Worm (Caenorhabditis elegans) whole organism, L1 larva: ENCODE measurements around the gene cpf-1.

Source experiments
- C04F5.9 ChIP-seq: sonication (generic microtip); optimal IDR thresholded peaks from 2 replicates; lab custom pipeline; 2016; ENCODE audit warnings: missing genetic modification characterization, missing compliant biosample characterization
- alr-1 ChIP-seq: fragments of 200-800 bp; sonication (Bioruptor generic); optimal IDR thresholded peaks from 2 replicates; lab custom pipeline; 2018; ENCODE audit warnings: borderline replicate concordance, mild to moderate bottlenecking, missing genetic modification characterization, missing compliant biosample characterization
- blmp-1 ChIP-seq: fragments of 150-350 bp; optimal IDR thresholded peaks from 2 replicates; lab custom pipeline; 2014; ENCODE audit warnings: missing biosample characterization, missing genetic modification characterization
- ces-1 ChIP-seq: fragments of 150-350 bp; optimal IDR thresholded peaks from 2 replicates; lab custom pipeline; 2014; ENCODE audit warnings: missing biosample characterization, missing genetic modification reagents, missing genetic modification characterization
- dpl-1 ChIP-seq, 3 experiments: fragments of 150-350 bp in 2 of 3; sonication (generic microtip) in 1 of 3; optimal IDR thresholded peaks; 2 replicates each; lab custom pipeline; 2014 to 2017; ENCODE audit warnings: missing biosample characterization in 3 of 3, missing genetic modification characterization in 3 of 3, missing genetic modification reagents in 3 of 3
- dsc-1 ChIP-seq: sonication (generic microtip); optimal IDR thresholded peaks from 2 replicates; lab custom pipeline; 2016; ENCODE audit warnings: mild to moderate bottlenecking, missing genetic modification characterization, missing compliant biosample characterization
- efl-1 ChIP-seq, 4 experiments: fragments of 150-350 bp; optimal IDR thresholded peaks in 3 of 4; peaks in 1 of 4; 1 replicate in 1 of 4; 2 replicates in 3 of 4; lab custom pipeline; 2014; ENCODE audit warnings: missing biosample characterization in 2 of 4, missing genetic modification characterization in 2 of 4, missing genetic modification reagents in 2 of 4
- elt-3 ChIP-seq, 6 experiments: fragments of 150-350 bp in 1 of 6; sonication (generic microtip); optimal IDR thresholded peaks; 2 replicates each; lab custom pipeline; 2017 to 2018; ENCODE audit warnings: missing biosample characterization in 6 of 6, missing genetic modification characterization in 6 of 6, inconsistent platforms in 1 of 6
- fkh-10 ChIP-seq: sonication (generic microtip); optimal IDR thresholded peaks from 2 replicates; lab custom pipeline; 2017; ENCODE audit warnings: missing biosample characterization, missing genetic modification reagents, missing genetic modification characterization
- fkh-4 ChIP-seq: sonication (generic microtip); optimal IDR thresholded peaks from 2 replicates; lab custom pipeline; 2016; ENCODE audit warnings: missing compliant biosample characterization, missing genetic modification characterization, borderline replicate concordance
- fkh-8 ChIP-seq: sonication (generic microtip); optimal IDR thresholded peaks from 2 replicates; lab custom pipeline; 2016; ENCODE audit warnings: mild to moderate bottlenecking, missing genetic modification characterization, missing compliant biosample characterization
- hlh-17 ChIP-seq: fragments of 200-800 bp; sonication (Bioruptor generic); optimal IDR thresholded peaks from 2 replicates; lab custom pipeline; 2018; ENCODE audit warnings: missing genetic modification characterization, mild to moderate bottlenecking, missing compliant biosample characterization, moderate library complexity, borderline replicate concordance
- hpl-2 ChIP-seq: fragments of 150-350 bp; optimal IDR thresholded peaks from 2 replicates; lab custom pipeline; 2014; ENCODE audit warnings: missing biosample characterization, missing genetic modification reagents, missing genetic modification characterization
- irx-1 ChIP-seq: sonication (generic microtip); optimal IDR thresholded peaks from 2 replicates; lab custom pipeline; 2016; ENCODE audit warnings: missing genetic modification characterization, missing compliant biosample characterization
- isw-1 ChIP-seq: fragments of 200-800 bp; sonication (Bioruptor generic); IDR thresholded peaks from 2 replicates; pipeline ENCODE4 v1.3.6; 2022; ENCODE audit warnings: missing genetic modification characterization, missing compliant biosample characterization
- jun-1 ChIP-seq: fragments of 150-350 bp; optimal IDR thresholded peaks from 2 replicates; lab custom pipeline; 2014; ENCODE audit warnings: missing biosample characterization, missing genetic modification reagents, missing genetic modification characterization
- lin-13 ChIP-seq: fragments of 150-350 bp; optimal IDR thresholded peaks from 2 replicates; lab custom pipeline; 2014; ENCODE audit warnings: missing biosample characterization, missing genetic modification reagents, missing genetic modification characterization
- lin-14 ChIP-seq: fragments of 200-800 bp; sonication (Bioruptor generic); optimal IDR thresholded peaks from 2 replicates; lab custom pipeline; 2018; ENCODE audit warnings: mild to moderate bottlenecking, missing genetic modification characterization, moderate library complexity, missing compliant biosample characterization
- lin-15B ChIP-seq: fragments of 150-350 bp; sonication (generic microtip); optimal IDR thresholded peaks from 3 replicates; lab custom pipeline; 2014; ENCODE audit warnings: missing biosample characterization, missing genetic modification characterization
- lin-35 ChIP-seq, 2 experiments: fragments of 150-350 bp; optimal IDR thresholded peaks; 2 replicates each; lab custom pipeline; 2014; ENCODE audit warnings: missing biosample characterization in 2 of 2, missing genetic modification characterization in 2 of 2, missing genetic modification reagents in 2 of 2
- lsy-2 ChIP-seq, 2 experiments: fragments of 150-350 bp; optimal IDR thresholded peaks; 2 replicates each; lab custom pipeline; 2014; ENCODE audit warnings: missing biosample characterization in 2 of 2, missing genetic modification characterization in 2 of 2
- mdl-1 ChIP-seq, 2 experiments: fragments of 150-350 bp; optimal IDR thresholded peaks; 2 replicates each; lab custom pipeline; 2014 to 2017; ENCODE audit warnings: missing biosample characterization in 2 of 2, missing genetic modification characterization in 2 of 2, inconsistent platforms in 1 of 2
- nhr-237 ChIP-seq: fragments of 150-350 bp; optimal IDR thresholded peaks from 2 replicates; lab custom pipeline; 2014; ENCODE audit warnings: missing biosample characterization, missing genetic modification characterization
- nhr-47 ChIP-seq: sonication (generic microtip); optimal IDR thresholded peaks from 2 replicates; lab custom pipeline; 2016; ENCODE audit warnings: mild to moderate bottlenecking, missing genetic modification characterization, moderate library complexity, missing compliant biosample characterization
- nhr-71 ChIP-seq: sonication (generic microtip); optimal IDR thresholded peaks from 2 replicates; lab custom pipeline; 2016; ENCODE audit warnings: mild to moderate bottlenecking, missing genetic modification characterization, moderate library complexity, missing compliant biosample characterization
- nhr-84 ChIP-seq: sonication (generic microtip); optimal IDR thresholded peaks from 2 replicates; lab custom pipeline; 2017; ENCODE audit warnings: missing biosample characterization, missing genetic modification characterization
- nhr-85 ChIP-seq: sonication (generic microtip); peaks from one replicate; lab custom pipeline; 2016; ENCODE audit warnings: missing genetic modification characterization, inconsistent platforms, missing compliant biosample characterization
- nhr-90 ChIP-seq: sonication (generic microtip); optimal IDR thresholded peaks from 2 replicates; lab custom pipeline; 2016; ENCODE audit warnings: mild to moderate bottlenecking, missing genetic modification characterization, missing compliant biosample characterization; ENCODE audit not compliant: poor library complexity
- rnt-1 ChIP-seq: sonication (generic microtip); optimal IDR thresholded peaks from 2 replicates; lab custom pipeline; 2016; ENCODE audit warnings: mild to moderate bottlenecking, missing genetic modification characterization, moderate library complexity, missing compliant biosample characterization
- skn-1 ChIP-seq: fragments of 150-350 bp; optimal IDR thresholded peaks from 2 replicates; lab custom pipeline; 2014; ENCODE audit warnings: missing biosample characterization, missing genetic modification characterization
- snpc-4 ChIP-seq: fragments of 150-350 bp; optimal IDR thresholded peaks from 2 replicates; lab custom pipeline; 2014; ENCODE audit warnings: missing biosample characterization, missing genetic modification characterization
- sox-4 ChIP-seq: sonication (generic microtip); optimal IDR thresholded peaks from 2 replicates; lab custom pipeline; 2016; ENCODE audit warnings: missing genetic modification characterization, missing compliant biosample characterization
- sptf-1 ChIP-seq: fragments of 150-350 bp; optimal IDR thresholded peaks from 2 replicates; lab custom pipeline; 2014; ENCODE audit warnings: missing biosample characterization, missing genetic modification characterization
- tlp-1 ChIP-seq: fragments of 150-350 bp; optimal IDR thresholded peaks from 2 replicates; lab custom pipeline; 2014; ENCODE audit warnings: missing biosample characterization, missing genetic modification characterization
- unc-30 ChIP-seq: sonication (generic microtip); optimal IDR thresholded peaks from 2 replicates; lab custom pipeline; 2017; ENCODE audit warnings: missing biosample characterization, missing genetic modification characterization
- vab-15 ChIP-seq: sonication (generic microtip); optimal IDR thresholded peaks from 2 replicates; lab custom pipeline; 2017; ENCODE audit warnings: missing genotype, mild to moderate bottlenecking, missing genetic modification characterization, missing compliant biosample characterization
- zag-1 ChIP-seq: fragments of 150-350 bp; optimal IDR thresholded peaks from 2 replicates; lab custom pipeline; 2014; ENCODE audit warnings: missing biosample characterization, missing genetic modification characterization
- ztf-4 ChIP-seq: fragments of 150-350 bp; optimal IDR thresholded peaks from 2 replicates; lab custom pipeline; 2014; ENCODE audit warnings: missing biosample characterization, missing genetic modification characterization

The cpf-1 gene

DNA sequence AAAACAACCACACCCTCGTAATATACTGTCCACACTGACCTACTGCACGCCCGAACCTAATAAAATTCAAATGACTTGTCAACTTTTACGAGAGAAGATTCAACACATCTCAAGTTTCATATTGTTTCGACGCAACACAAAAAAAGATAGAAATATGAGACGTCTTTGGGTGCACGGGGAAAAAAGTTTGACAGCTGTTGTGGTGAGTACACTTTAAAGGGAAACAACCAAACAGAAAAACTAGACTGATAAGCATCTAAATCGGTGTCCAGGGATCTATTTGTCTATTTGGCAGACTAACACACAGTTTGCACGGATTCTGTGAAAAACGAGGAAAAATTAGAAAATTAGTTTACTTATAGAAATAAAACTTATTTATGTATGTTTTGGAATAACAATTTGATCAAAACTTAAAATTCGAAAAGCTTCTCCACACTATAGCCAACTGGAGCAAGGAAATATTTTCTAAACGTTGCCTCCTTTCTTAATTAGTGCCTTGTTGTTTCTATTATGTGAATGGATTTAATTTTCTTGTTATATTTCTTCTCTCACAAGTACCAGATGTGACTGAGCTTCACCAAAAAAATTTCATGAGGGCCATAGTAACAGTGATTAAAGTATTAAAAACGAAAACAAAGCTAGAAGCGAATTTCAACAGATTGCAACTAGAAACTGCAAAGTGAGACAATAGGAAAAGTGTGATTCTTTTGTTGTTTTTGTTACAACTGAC, 41.6 kb upstream of the cpf-1 start:
- no peak for TF ChIP-seq ces-1 (GFP tag; lab: Kevin White, UChicago)
- no peak for TF ChIP-seq nhr-47
- no peak for TF ChIP-seq fkh-8 (tag; lab: Kevin White, UChicago)
- no peak for TF ChIP-seq fkh-10 (GFP tag; lab: Kevin White, UChicago)
- TF ChIP-seq rnt-1 (tag; lab: Kevin White, UChicago), result no peak
- no peak for TF ChIP-seq sox-4 (tag; lab: Kevin White, UChicago)
- TF ChIP-seq sptf-1 (tag; lab: Kevin White, UChicago), result no peak
- no peak for TF ChIP-seq jun-1
- TF ChIP-seq fkh-4 (tag; lab: Kevin White, UChicago), result peak; percentile 76
- TF ChIP-seq C04F5.9 (tag; lab: Kevin White, UChicago), result no peak
- TF ChIP-seq nhr-85 (tag; lab: Kevin White, UChicago), result no peak
- TF ChIP-seq alr-1 (tag; lab: Kevin White, UChicago), result no peak
- no peak for TF ChIP-seq lin-13 (GFP tag; lab: Kevin White, UChicago)
- TF ChIP-seq hpl-2 (GFP tag; lab: Kevin White, UChicago), result no peak
- no peak for TF ChIP-seq unc-30 (tag; lab: Kevin White, UChicago)
- no peak for TF ChIP-seq mdl-1 (tag; optimal IDR thresholded peaks at IDR 0.05; lab: Kevin White, UChicago)
- TF ChIP-seq nhr-90 (tag; lab: Kevin White, UChicago), result no peak
- TF ChIP-seq nhr-71 (tag; lab: Kevin White, UChicago), result peak; percentile 18
- no peak for TF ChIP-seq efl-1 (optimal IDR thresholded peaks at IDR 0.05; lab: Kevin White, UChicago)
- peak in 1 of 2 experiments; percentile 67 for TF ChIP-seq efl-1 (GFP tag; optimal IDR thresholded peaks at IDR 0.05 in 1 of 2; lab: Kevin White, UChicago)
- TF ChIP-seq blmp-1 (tag; lab: Kevin White, UChicago), result peak; percentile 37
- TF ChIP-seq dpl-1 (GFP tag; optimal IDR thresholded peaks at IDR 0.05; lab: Kevin White, UChicago), result no peak
- TF ChIP-seq dsc-1 (tag; lab: Kevin White, UChicago), result peak; percentile 90
- TF ChIP-seq lin-14 (GFP tag; lab: Kevin White, UChicago), result peak; percentile 58
- TF ChIP-seq lsy-2 (tag; optimal IDR thresholded peaks at IDR 0.05; lab: Kevin White, UChicago), result peak in 1 of 2 experiments; percentile 20

DNA sequence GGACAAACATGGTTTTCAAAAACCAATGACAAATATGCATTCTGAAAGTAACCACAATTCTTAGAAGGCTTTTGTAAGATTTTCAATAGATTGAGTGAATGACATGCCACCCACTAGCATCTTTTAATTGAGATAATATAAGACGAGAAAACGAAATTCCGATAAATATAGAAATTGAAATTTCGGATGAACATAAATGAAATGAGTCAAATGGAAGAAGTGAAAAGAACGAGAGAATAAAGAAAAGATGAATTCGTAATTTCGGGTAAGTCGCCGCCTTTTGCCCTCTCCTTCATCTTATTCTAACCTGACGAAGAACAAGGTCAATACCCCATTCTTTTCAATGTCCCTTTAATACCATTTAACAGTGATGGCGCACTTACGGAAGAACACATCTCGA, 40.1 kb upstream of the cpf-1 start:
- TF ChIP-seq vab-15 (tag; lab: Kevin White, UChicago) (no peak), lsy-2 (tag; optimal IDR thresholded peaks at IDR 0.05; lab: Kevin White, UChicago) (no peak), lin-14 (GFP tag; lab: Kevin White, UChicago) (peak; percentile 13), tlp-1 (tag; lab: Kevin White, UChicago) (no peak), nhr-84 (tag; lab: Kevin White, UChicago) (no peak), isw-1 (GFP tag; lab: Robert Waterston, UW) (no peak), blmp-1 (tag; lab: Kevin White, UChicago) (peak; percentile 83), nhr-47 (no peak)

DNA sequence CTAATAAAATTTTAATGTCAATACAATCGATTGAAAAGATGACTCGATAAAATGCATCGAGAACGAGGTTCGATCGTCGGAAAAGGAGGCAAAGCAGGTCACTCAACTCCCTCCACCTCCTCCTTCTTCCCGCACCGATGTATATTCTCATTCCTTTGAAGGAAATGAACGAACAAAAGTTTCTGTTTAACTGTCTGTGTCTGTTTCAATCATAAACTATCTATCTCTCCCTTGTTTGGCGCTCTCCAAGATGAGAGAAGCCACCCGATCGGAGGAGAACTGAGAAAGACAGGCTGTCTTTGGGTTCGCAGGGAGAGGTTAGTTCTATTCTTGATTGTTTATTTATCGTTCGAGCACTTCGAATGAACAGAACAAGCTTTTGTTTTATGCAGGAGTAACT, 38.9 kb upstream of the cpf-1 start, which contains the start of gene D2085.7:
Gene D2085.7, plus strand, starts transcription at position 251 of the 400 bp plus-strand sequence.
- TF ChIP-seq blmp-1 (tag; lab: Kevin White, UChicago) (peak; percentile 81), lin-14 (GFP tag; lab: Kevin White, UChicago) (peak; percentile 39), zag-1 (tag; lab: Kevin White, UChicago) (no peak), lin-15B (tag; lab: Kevin White, UChicago) (no peak), lsy-2 (tag; optimal IDR thresholded peaks at IDR 0.05; lab: Kevin White, UChicago) (no peak), elt-3 (tag; optimal IDR thresholded peaks at IDR 0.05; lab: Kevin White, UChicago) (peak in 1 of 6 experiments; percentile 11), lin-35 (GFP tag; optimal IDR thresholded peaks at IDR 0.05; lab: Kevin White, UChicago) (peak in 1 of 2 experiments; percentile 4), hlh-17 (GFP tag; lab: Kevin White, UChicago) (no peak), nhr-85 (tag; lab: Kevin White, UChicago) (peak; percentile 57), skn-1 (tag; lab: Kevin White, UChicago) (no peak), snpc-4 (no peak), irx-1 (tag; lab: Kevin White, UChicago) (no peak), nhr-237 (tag; lab: Kevin White, UChicago) (no peak), efl-1 (optimal IDR thresholded peaks at IDR 0.05; lab: Kevin White, UChicago) (no peak), efl-1 (GFP tag; optimal IDR thresholded peaks at IDR 0.05 in 1 of 2; lab: Kevin White, UChicago) (peak in 1 of 2 experiments; percentile 58), isw-1 (GFP tag; lab: Robert Waterston, UW) (no peak), ztf-4 (tag; lab: Kevin White, UChicago) (no peak), alr-1 (tag; lab: Kevin White, UChicago) (no peak)
